Fruit fly (Drosophila melanogaster): ENCODE measurements around the gene Or2a.

Or2a gene

DNA sequence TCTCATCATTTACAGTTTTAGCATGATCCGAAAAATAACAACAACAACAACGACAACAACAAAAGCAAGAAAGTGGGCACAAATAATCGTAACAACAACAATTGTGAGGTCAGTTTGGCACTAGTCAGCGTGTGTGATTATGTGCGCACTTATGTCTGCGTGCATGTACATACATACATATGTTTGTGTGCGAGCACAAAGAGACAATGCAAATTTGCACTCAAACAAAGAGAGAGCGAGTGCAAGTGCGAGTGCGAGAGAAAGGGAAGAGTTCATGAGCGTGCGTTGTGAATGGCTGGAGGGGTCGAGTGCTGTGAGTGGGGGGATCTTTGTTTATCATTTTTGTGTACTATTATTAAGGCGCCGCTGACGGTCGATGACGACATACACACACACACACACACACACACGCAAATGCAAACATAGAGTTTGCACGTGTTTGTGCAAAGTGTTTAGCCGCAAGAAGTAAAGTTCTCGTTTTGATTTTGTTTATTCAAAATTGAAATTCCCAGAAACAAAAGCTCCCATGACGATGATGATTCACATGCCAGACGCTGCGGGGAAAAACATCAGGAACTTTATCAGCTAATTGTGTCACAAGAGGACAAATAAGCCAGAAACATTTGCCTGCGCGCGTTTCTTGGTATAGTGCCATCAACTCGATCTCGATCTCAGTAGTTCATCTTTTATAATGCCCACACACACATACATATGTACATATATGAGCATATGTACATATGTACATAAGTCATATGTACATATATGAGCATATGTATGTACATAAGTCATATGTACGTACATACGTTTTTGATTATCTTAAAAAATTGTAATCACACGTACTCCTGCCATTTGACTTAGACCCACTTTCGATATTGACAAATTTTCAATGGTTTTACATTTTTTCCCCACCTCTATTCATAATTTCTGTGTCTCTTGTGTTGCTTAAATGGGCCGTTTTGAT, 48.7 kb downstream of the Or2a start (continued):
- TF ChIP-seq peb (GFP tag; IDR thresholded peaks at IDR 0.05) (no peak), CG1792 (GFP tag; optimal IDR thresholded peaks at IDR 0.05) (peak; percentile 35), CG5953 (GFP tag; IDR thresholded peaks at IDR 0.05) (0 out of 2 replicates have a peak, but pooled peaks have one; percentile 8), z (GFP tag; IDR thresholded peaks at IDR 0.05) (peak; percentile 92), zen (tag; optimal IDR thresholded peaks at IDR 0.05) (no peak), fu2 (GFP tag; optimal IDR thresholded peaks at IDR 0.05) (no peak), fd3F (GFP tag; optimal IDR thresholded peaks at IDR 0.05) (no peak), Ets65A (GFP tag) (no peak), Tbp (GFP tag; optimal IDR thresholded peaks at IDR 0.05) (no peak), CG1602 (GFP tag; optimal IDR thresholded peaks at IDR 0.05) (no peak), CG4820 (GFP tag; optimal IDR thresholded peaks at IDR 0.05) (no peak), mld (GFP tag; IDR thresholded peaks at IDR 0.05; ENCODE audit: partially characterized antibody) (no peak), amos (GFP tag; IDR thresholded peaks at IDR 0.05; ENCODE audit: partially characterized antibody) (no peak), fd64A (GFP tag; optimal IDR thresholded peaks at IDR 0.05) (no peak), bsh (GFP tag; optimal IDR thresholded peaks at IDR 0.05) (peak in 1 of 2 experiments; percentile 29), CG7556 (GFP tag; optimal IDR thresholded peaks at IDR 0.05) (no peak), Opbp (GFP tag; IDR thresholded peaks at IDR 0.05; ENCODE audit: partially characterized antibody) (no peak), Sry-β (GFP tag; optimal IDR thresholded peaks at IDR 0.05) (no peak), CG4854 (GFP tag; optimal IDR thresholded peaks at IDR 0.05) (no peak), CG7357 (GFP tag; IDR thresholded peaks at IDR 0.05) (no peak), Adf1 (GFP tag; IDR thresholded peaks at IDR 0.05) (no peak), hth (optimal IDR thresholded peaks at IDR 0.05) (no peak), caup (GFP tag; optimal IDR thresholded peaks at IDR 0.05; ENCODE audit: severe bottlenecking) (no peak), CG12391 (tag; optimal IDR thresholded peaks at IDR 0.05) (no peak), gsb (GFP tag; IDR thresholded peaks at IDR 0.05) (no peak), D19A (tag; optimal IDR thresholded peaks at IDR 0.05) (no peak), CG3995 (GFP tag; optimal IDR thresholded peaks at IDR 0.05) (no peak), Fer1 (GFP tag; optimal IDR thresholded peaks at IDR 0.05) (no peak), Antp (GFP tag; optimal IDR thresholded peaks at IDR 0.05) (peak; percentile 21), CG10462 (GFP tag; optimal IDR thresholded peaks at IDR 0.05) (no peak), cas (GFP tag; IDR thresholded peaks at IDR 0.05) (no peak), CG9437 (GFP tag; optimal IDR thresholded peaks at IDR 0.05) (no peak), maf-S (GFP tag; optimal IDR thresholded peaks at IDR 0.05) (no peak), CG9817 (tag; optimal IDR thresholded peaks at IDR 0.05) (no peak), Hsf (GFP tag; optimal IDR thresholded peaks at IDR 0.05) (no peak), CG2129 (GFP tag; IDR thresholded peaks at IDR 0.05; ENCODE audit: partially characterized antibody) (no peak), CG7745 (tag; optimal IDR thresholded peaks at IDR 0.05) (no peak), wdn (GFP tag; IDR thresholded peaks at IDR 0.05) (no peak), CkIIα-i1 (GFP tag; IDR thresholded peaks at IDR 0.05) (no peak), CHES-1-like (GFP tag; optimal IDR thresholded peaks at IDR 0.05) (no peak), Stat92E (GFP tag; optimal IDR thresholded peaks at IDR 0.05) (peak in 1 of 3 experiments; percentile 76), onecut (GFP tag; IDR thresholded peaks at IDR 0.05) (no peak), CG18011 (GFP tag; optimal IDR thresholded peaks at IDR 0.05) (no peak), schlank (tag; optimal IDR thresholded peaks at IDR 0.05) (no peak), CG14965 (GFP tag; optimal IDR thresholded peaks at IDR 0.05; ENCODE audit: borderline replicate concordance) (no peak), exex (tag; optimal IDR thresholded peaks at IDR 0.05) (no peak), CG7928 (GFP tag; optimal IDR thresholded peaks at IDR 0.05) (no peak), CG8290 (GFP tag; optimal IDR thresholded peaks at IDR 0.05) (peak; percentile 15), CG8290 (tag; optimal IDR thresholded peaks at IDR 0.05) (peak in 1 of 2 experiments; percentile 25)
